Fruit fly (Drosophila melanogaster) whole organism, embryonic: ENCODE measurements around the gene wapl.

ENCODE experiments used
- B-H1 ChIP-seq: fragments of 200-800 bp; sonication (Bioruptor generic); IDR thresholded peaks from 3 replicates; pipeline ENCODE4 v1.3.6; 2022; ENCODE audit warnings: missing biosample characterization, missing genetic modification characterization
- CG10565 ChIP-seq: fragments of 200-800 bp; sonication (Bioruptor generic); optimal IDR thresholded peaks from 3 replicates; lab custom pipeline; 2016; ENCODE audit warnings: missing biosample characterization, mild to moderate bottlenecking, missing genetic modification characterization
- CG11093 ChIP-seq: fragments of 200-800 bp; sonication (Bioruptor generic); IDR thresholded peaks from 3 replicates; pipeline ENCODE4 v1.3.6; 2022; ENCODE audit warnings: missing biosample characterization, missing genetic modification characterization
- CG13123 ChIP-seq: fragments of 200-800 bp; sonication (Bioruptor generic); optimal IDR thresholded peaks from 2 replicates; lab custom pipeline; 2016; ENCODE audit warnings: missing biosample characterization, missing genetic modification characterization
- CG14050 ChIP-seq: fragments of 200-800 bp; sonication (Bioruptor generic); IDR thresholded peaks from 3 replicates; pipeline ENCODE4 v1.3.6; 2022; ENCODE audit warnings: missing biosample characterization, missing genetic modification characterization
- CG14710 ChIP-seq: fragments of 200-800 bp; sonication (Bioruptor generic); optimal IDR thresholded peaks from 3 replicates; lab custom pipeline; 2019; ENCODE audit warnings: missing biosample characterization, mild to moderate bottlenecking, missing genetic modification characterization, moderate library complexity
- CG15011 ChIP-seq: fragments of 200-800 bp; sonication (Bioruptor generic); optimal IDR thresholded peaks from 3 replicates; lab custom pipeline; 2018; ENCODE audit warnings: missing biosample characterization, mild to moderate bottlenecking, missing genetic modification characterization
- CG1647 ChIP-seq: fragments of 200-800 bp; sonication (Bioruptor generic); optimal IDR thresholded peaks from 3 replicates; lab custom pipeline; 2016; ENCODE audit warnings: missing biosample characterization, missing genetic modification characterization
- CG31365 ChIP-seq: fragments of 200-800 bp; sonication (Bioruptor generic); optimal IDR thresholded peaks from 2 replicates; lab custom pipeline; 2018; ENCODE audit warnings: missing biosample characterization, mild to moderate bottlenecking, missing genetic modification characterization
- CG31441 ChIP-seq: fragments of 200-800 bp; sonication (Bioruptor generic); IDR thresholded peaks from 2 replicates; pipeline ENCODE4 v1.3.6; 2022; ENCODE audit warnings: missing biosample characterization, missing genetic modification characterization
- CG3407 ChIP-seq: fragments of 200-800 bp; sonication (Bioruptor generic); optimal IDR thresholded peaks from 2 replicates; lab custom pipeline; 2018; ENCODE audit warnings: missing biosample characterization, mild to moderate bottlenecking, missing genetic modification characterization
- CG4820 ChIP-seq: fragments of 200-800 bp; sonication (Bioruptor generic); optimal IDR thresholded peaks from 3 replicates; lab custom pipeline; 2016; ENCODE audit warnings: missing biosample characterization, missing genetic modification characterization
- CG5245 ChIP-seq: fragments of 200-800 bp; sonication (Bioruptor generic); optimal IDR thresholded peaks from 3 replicates; lab custom pipeline; 2016; ENCODE audit warnings: missing biosample characterization, missing genetic modification characterization
- CG7987 ChIP-seq: fragments of 200-800 bp; sonication (Bioruptor generic); optimal IDR thresholded peaks from 2 replicates; lab custom pipeline; 2018; ENCODE audit warnings: missing biosample characterization, mild to moderate bottlenecking, missing genetic modification characterization, moderate library complexity
- CG8089 ChIP-seq: fragments of 200-800 bp; sonication (Bioruptor generic); optimal IDR thresholded peaks from 3 replicates; lab custom pipeline; 2016; ENCODE audit warnings: missing biosample characterization, missing genetic modification characterization
- D ChIP-seq, 2 experiments: fragments of 200-800 bp in 1 of 2; fragments of >200 bp in 1 of 2; sonication (Bioruptor generic) in 1 of 2; optimal IDR thresholded peaks; 2 replicates in 1 of 2; 3 replicates in 1 of 2; lab custom pipeline; 2017; ENCODE audit warnings: mild to moderate bottlenecking in 1 of 2, missing biosample characterization in 1 of 2, missing genetic modification characterization in 1 of 2, missing genetic modification reagents in 1 of 2
- Dad ChIP-seq: fragments of 200-800 bp; sonication (Bioruptor generic); optimal IDR thresholded peaks from 3 replicates; lab custom pipeline; 2016; ENCODE audit warnings: missing biosample characterization, missing genetic modification characterization
- Doc2 ChIP-seq: fragments of 200-800 bp; sonication (Bioruptor generic); IDR thresholded peaks from 2 replicates; pipeline ENCODE4 v1.3.6; 2022; ENCODE audit warnings: missing biosample characterization, missing genetic modification characterization
- E2f1 ChIP-seq: fragments of 200-800 bp; sonication (Bioruptor generic); IDR thresholded peaks from 2 replicates; pipeline ENCODE4 v1.3.6; 2022; ENCODE audit warnings: missing biosample characterization, missing genetic modification characterization
- ERR ChIP-seq: fragments of 200-800 bp; sonication (Bioruptor generic); optimal IDR thresholded peaks from 2 replicates; lab custom pipeline; 2016; ENCODE audit warnings: missing biosample characterization, missing genetic modification characterization
- Ets97D ChIP-seq: fragments of 200-800 bp; sonication (Bioruptor generic); optimal IDR thresholded peaks from 3 replicates; lab custom pipeline; 2016; ENCODE audit warnings: missing biosample characterization, missing genetic modification characterization
- Gug ChIP-seq: fragments of 200-800 bp; sonication (Bioruptor generic); IDR thresholded peaks from 4 replicates; pipeline ENCODE4 v1.3.6; 2022; ENCODE audit warnings: missing biosample characterization, missing genetic modification characterization
- H15 ChIP-seq: fragments of 200-800 bp; sonication (Bioruptor generic); IDR thresholded peaks from 3 replicates; pipeline ENCODE4 v1.3.6; 2022; ENCODE audit warnings: missing biosample characterization, missing genetic modification characterization
- HLH4C ChIP-seq: fragments of 200-800 bp; sonication (Bioruptor generic); IDR thresholded peaks from 3 replicates; pipeline ENCODE4 v1.3.6; 2022; ENCODE audit warnings: missing biosample characterization, missing genetic modification characterization; ENCODE audit not compliant: partially characterized antibody
- Hr3 ChIP-seq: fragments of 200-800 bp; sonication (Bioruptor generic); optimal IDR thresholded peaks from 3 replicates; lab custom pipeline; 2016; ENCODE audit warnings: missing biosample characterization, missing genetic modification characterization
- Lhr ChIP-seq: fragments of 200-800 bp; sonication (Bioruptor generic); optimal IDR thresholded peaks from 3 replicates; lab custom pipeline; 2017; ENCODE audit warnings: mild to moderate bottlenecking, missing biosample characterization, missing genetic modification reagents, missing genetic modification characterization
- Meics ChIP-seq: fragments of 200-800 bp; sonication (Bioruptor generic); optimal IDR thresholded peaks from 2 replicates; lab custom pipeline; 2017; ENCODE audit warnings: missing biosample characterization, mild to moderate bottlenecking, missing genetic modification characterization
- Mes4 ChIP-seq: fragments of 200-800 bp; sonication (Bioruptor generic); optimal IDR thresholded peaks from 2 replicates; lab custom pipeline; 2016; ENCODE audit warnings: missing biosample characterization, missing genetic modification characterization
- Myb ChIP-seq: fragments of 200-800 bp; sonication (Bioruptor generic); optimal IDR thresholded peaks from 2 replicates; lab custom pipeline; 2016; ENCODE audit warnings: missing biosample characterization, missing genetic modification characterization
- Oli ChIP-seq: fragments of 200-800 bp; sonication (Bioruptor generic); optimal IDR thresholded peaks from 2 replicates; lab custom pipeline; 2018; ENCODE audit warnings: missing biosample characterization, mild to moderate bottlenecking, missing genetic modification characterization, moderate library complexity
- Six4 ChIP-seq: fragments of 200-800 bp; sonication (Bioruptor generic); optimal IDR thresholded peaks from 2 replicates; lab custom pipeline; 2016; ENCODE audit warnings: missing biosample characterization, missing genetic modification characterization
- Sry-δ ChIP-seq: fragments of 200-800 bp; sonication (Bioruptor generic); optimal IDR thresholded peaks from 2 replicates; lab custom pipeline; 2016; ENCODE audit warnings: missing biosample characterization, missing genetic modification characterization
- Usf ChIP-seq: fragments of 200-800 bp; sonication (Bioruptor generic); optimal IDR thresholded peaks from 2 replicates; lab custom pipeline; 2017; ENCODE audit warnings: missing genotype, missing biosample characterization, missing genetic modification characterization
- ato ChIP-seq: fragments of 200-800 bp; sonication (Bioruptor generic); IDR thresholded peaks from 2 replicates; pipeline ENCODE4 v1.3.6; 2022; ENCODE audit warnings: missing biosample characterization, missing genetic modification characterization; ENCODE audit not compliant: partially characterized antibody
- caup ChIP-seq: fragments of 200-800 bp; sonication (Bioruptor generic); optimal IDR thresholded peaks from 3 replicates; lab custom pipeline; 2017; ENCODE audit warnings: missing biosample characterization, mild to moderate bottlenecking, missing genetic modification characterization, moderate library complexity; ENCODE audit not compliant: severe bottlenecking
- chm ChIP-seq: fragments of 200-800 bp; sonication (Bioruptor generic); IDR thresholded peaks from 2 replicates; pipeline ENCODE4 v1.3.6; 2022; ENCODE audit warnings: missing biosample characterization, missing genetic modification characterization
- corto ChIP-seq: fragments of 200-800 bp; sonication (Bioruptor generic); optimal IDR thresholded peaks from 2 replicates; lab custom pipeline; 2016; ENCODE audit warnings: missing biosample characterization, mild to moderate bottlenecking, missing genetic modification characterization, moderate library complexity
- da ChIP-seq: fragments of 200-800 bp; sonication (Bioruptor generic); optimal IDR thresholded peaks from 2 replicates; lab custom pipeline; 2016; ENCODE audit warnings: missing biosample characterization, missing genetic modification characterization
- eyg ChIP-seq: fragments of 200-800 bp; sonication (Bioruptor generic); optimal IDR thresholded peaks from 3 replicates; lab custom pipeline; 2016; ENCODE audit warnings: missing biosample characterization, missing genetic modification characterization
- gcm ChIP-seq: fragments of 200-800 bp; sonication (Bioruptor generic); optimal IDR thresholded peaks from 2 replicates; lab custom pipeline; 2019; ENCODE audit warnings: missing biosample characterization, mild to moderate bottlenecking, missing genetic modification characterization, moderate library complexity
- gem ChIP-seq: fragments of 200-800 bp; sonication (Bioruptor generic); optimal IDR thresholded peaks from 2 replicates; lab custom pipeline; 2019; ENCODE audit warnings: missing biosample characterization, mild to moderate bottlenecking, missing genetic modification characterization, moderate library complexity
- gsb ChIP-seq: fragments of 200-800 bp; sonication (Bioruptor generic); IDR thresholded peaks from 2 replicates; pipeline ENCODE4 v1.3.6; 2022; ENCODE audit warnings: missing biosample characterization, missing genetic modification characterization
- hbn ChIP-seq: fragments of 200-800 bp; sonication (Bioruptor generic); IDR thresholded peaks from 2 replicates; pipeline ENCODE4 v1.3.6; 2022; ENCODE audit warnings: missing biosample characterization, missing genetic modification characterization; ENCODE audit not compliant: partially characterized antibody
- kay ChIP-seq: fragments of 200-800 bp; sonication (Bioruptor generic); optimal IDR thresholded peaks from 2 replicates; lab custom pipeline; 2016; ENCODE audit warnings: missing biosample characterization, missing genetic modification characterization
- pfk ChIP-seq: fragments of 200-800 bp; sonication (Bioruptor generic); optimal IDR thresholded peaks from 2 replicates; lab custom pipeline; 2018; ENCODE audit warnings: missing biosample characterization, mild to moderate bottlenecking, missing genetic modification characterization, moderate library complexity
- run ChIP-seq: fragments of 200-800 bp; sonication (Bioruptor generic); optimal IDR thresholded peaks from 3 replicates; lab custom pipeline; 2018; ENCODE audit warnings: missing biosample characterization, mild to moderate bottlenecking, missing genetic modification characterization
- sob ChIP-seq: fragments of 200-800 bp; sonication (Bioruptor generic); IDR thresholded peaks from 2 replicates; pipeline ENCODE4 v1.3.6; 2022; ENCODE audit warnings: missing biosample characterization, missing genetic modification characterization
- wor ChIP-seq: fragments of 200-800 bp; sonication (Bioruptor generic); IDR thresholded peaks from 2 replicates; pipeline ENCODE4 v1.3.6; 2022; ENCODE audit warnings: missing biosample characterization, missing genetic modification characterization
- zfh1 ChIP-seq: fragments of 200-800 bp; sonication (Bioruptor generic); IDR thresholded peaks from 3 replicates; pipeline ENCODE4 v1.3.6; 2022; ENCODE audit warnings: missing biosample characterization, missing genetic modification characterization

Gene wapl

DNA sequence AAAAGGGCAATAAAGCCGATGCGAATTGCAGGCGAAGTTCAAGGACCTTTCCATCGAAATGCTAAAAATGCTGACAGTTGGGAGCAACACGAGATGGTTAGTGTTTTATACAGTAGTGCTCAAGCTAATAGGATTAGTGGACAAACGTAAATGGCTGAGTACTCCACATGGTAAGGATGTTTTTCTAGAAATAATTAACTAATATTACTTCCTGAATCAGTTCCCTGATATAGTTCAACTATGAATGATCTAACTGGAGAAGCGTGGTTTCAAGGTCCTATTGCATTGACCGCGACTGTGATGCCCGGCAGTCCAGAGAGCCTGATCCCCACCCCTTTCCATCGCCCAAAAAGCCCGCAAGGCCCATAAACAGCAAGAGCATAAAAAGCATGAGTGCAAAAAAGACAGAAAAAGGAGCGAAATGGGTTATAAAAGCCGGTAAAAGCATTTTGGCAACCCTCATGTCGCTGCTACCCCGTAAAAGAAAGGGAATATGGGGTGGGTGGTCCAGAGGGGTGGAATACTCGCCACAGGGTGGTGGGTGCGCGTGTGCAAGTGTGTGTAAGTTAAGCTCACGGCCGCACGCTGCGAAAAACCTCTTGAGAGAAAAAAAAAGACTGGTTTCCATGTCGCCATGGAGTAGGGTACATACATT, 24.4 kb downstream of the wapl start (continued):
- peak; percentile 24; the same call in 1 of the 4 replicates for TF ChIP-seq Gug (GFP tag; lab: Robert Waterston, UW)
- 0 out of 3 replicates have a peak, but pooled peaks have one; percentile 21 for TF ChIP-seq CG11093 (GFP tag; lab: Robert Waterston, UW)
- TF ChIP-seq zfh1 (GFP tag; lab: Robert Waterston, UW), result peak; percentile 73
- peak; percentile 24 for TF ChIP-seq Myb (GFP tag; lab: Kevin White, UChicago)
- TF ChIP-seq eyg, result no peak
- peak; percentile 75 for TF ChIP-seq Oli
- peak; percentile 64 for TF ChIP-seq CG4820
- peak; percentile 49 for TF ChIP-seq CG15011 (GFP tag; lab: Kevin White, UChicago)
- peak; percentile 12 for TF ChIP-seq kay (GFP tag; lab: Kevin White, UChicago)
- peak; percentile 26 for TF ChIP-seq run
- TF ChIP-seq CG10565 (GFP tag; lab: Kevin White, UChicago), result no peak
- peak; percentile 61 for TF ChIP-seq H15
- TF ChIP-seq Mes4 (GFP tag; lab: Kevin White, UChicago), result peak; percentile 59
- TF ChIP-seq ERR (GFP tag; lab: Kevin White, UChicago), result peak; percentile 32
- TF ChIP-seq Six4, result peak; percentile 50
- TF ChIP-seq ato, result no peak
- TF ChIP-seq CG13123 (GFP tag; lab: Kevin White, UChicago), result no peak
- peak; percentile 22 for TF ChIP-seq Sry-δ (GFP tag; lab: Kevin White, UChicago)
- TF ChIP-seq E2f1, result peak; percentile 60; the same call in 1 of the 2 replicates
- TF ChIP-seq Ets97D, result no peak
- peak; percentile 43; the same call in 1 of the 3 replicates for TF ChIP-seq CG14050 (GFP tag; lab: Robert Waterston, UW)
- peak; percentile 74 for TF ChIP-seq CG31441
- peak; percentile 49 for TF ChIP-seq gcm
- peak; percentile 45 for TF ChIP-seq CG5245 (GFP tag; lab: Kevin White, UChicago)
- TF ChIP-seq sob, result 0 out of 2 replicates have a peak, but pooled peaks have one; percentile 24
- peak; percentile 67 for TF ChIP-seq Meics (GFP tag; lab: Kevin White, UChicago)
- TF ChIP-seq CG31365, result peak; percentile 23
- TF ChIP-seq Dad (GFP tag; lab: Kevin White, UChicago), result peak; percentile 28
- TF ChIP-seq B-H1, result peak; percentile 21; the same call in 2 of the 3 replicates
- TF ChIP-seq CG8089 (GFP tag; lab: Kevin White, UChicago), result peak; percentile 15
- TF ChIP-seq D (optimal IDR thresholded peaks at IDR 0.05; lab: Kevin White, UChicago), result no peak
- TF ChIP-seq D (GFP tag; optimal IDR thresholded peaks at IDR 0.05; lab: Kevin White, UChicago), result peak; percentile 75
- TF ChIP-seq HLH4C, result no peak
- peak; percentile 49 for TF ChIP-seq caup (GFP tag; lab: Kevin White, UChicago)
- TF ChIP-seq CG3407 (GFP tag; lab: Kevin White, UChicago), result peak; percentile 28
- peak; percentile 25 for TF ChIP-seq Usf
- no peak for TF ChIP-seq CG7987 (GFP tag; lab: Kevin White, UChicago)
- peak; percentile 32 for TF ChIP-seq Lhr (GFP tag; lab: Kevin White, UChicago)
- peak; percentile 54 for TF ChIP-seq Hr3
- peak; percentile 67 for TF ChIP-seq CG14710
- TF ChIP-seq gem, result peak; percentile 81
- TF ChIP-seq corto, result peak; percentile 63
- no peak for TF ChIP-seq hbn (GFP tag; lab: Robert Waterston, UW)
- TF ChIP-seq da, result no peak
- TF ChIP-seq wor (GFP tag; lab: Robert Waterston, UW), result no peak
- TF ChIP-seq chm, result peak; percentile 38; the same call in 1 of the 2 replicates
- no peak for TF ChIP-seq pfk (GFP tag; lab: Kevin White, UChicago)
- peak; percentile 18; the same call in 1 of the 2 replicates for TF ChIP-seq gsb
- TF ChIP-seq Doc2 (GFP tag; lab: Robert Waterston, UW), result no peak
- TF ChIP-seq CG1647 (GFP tag; lab: Kevin White, UChicago), result no peak
